Worm (Caenorhabditis elegans): ENCODE data around the gene srx-90.

DNA sequence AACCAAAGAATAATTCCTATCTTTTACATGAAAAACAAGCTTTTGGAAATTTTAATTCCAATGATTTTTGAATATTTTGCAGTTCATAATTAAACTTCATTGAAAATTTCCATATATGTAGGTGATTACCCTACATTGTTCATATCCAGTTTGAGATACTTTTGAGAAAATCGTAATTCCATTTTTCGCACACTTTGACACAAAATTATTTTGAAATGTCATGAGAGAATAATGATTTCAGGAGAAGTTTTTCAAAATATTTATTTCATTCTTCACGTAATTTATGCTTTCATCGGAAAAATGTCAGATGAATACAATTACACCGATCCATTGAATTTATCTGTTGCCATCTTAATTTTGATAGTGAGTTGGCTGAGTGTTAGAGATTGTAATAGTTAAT lies 2.3 kb downstream of the srx-90 start, which contains the start of gene srx-88:
- TF ChIP-seq ztf-4 (tag; optimal IDR thresholded peaks at IDR 0.05) (no peak), ama-1 (optimal IDR thresholded peaks at IDR 0.05) (no peak), fkh-2 (tag; optimal IDR thresholded peaks at IDR 0.05) (no peak), jun-1 (tag; optimal IDR thresholded peaks at IDR 0.05) (no peak), nhr-12 (tag; optimal IDR thresholded peaks at IDR 0.05) (no peak), ceh-28 (tag; optimal IDR thresholded peaks at IDR 0.05) (no peak), mdl-1 (tag; optimal IDR thresholded peaks at IDR 0.05) (no peak), unc-62 (GFP tag; optimal IDR thresholded peaks at IDR 0.05) (no peak), pha-4 (tag; optimal IDR thresholded peaks at IDR 0.05) (no peak), aly-2 (tag; optimal IDR thresholded peaks at IDR 0.05) (no peak), fkh-10 (GFP tag; optimal IDR thresholded peaks at IDR 0.05) (no peak), R02D3.7 (tag; optimal IDR thresholded peaks at IDR 0.05) (no peak)

All from whole organism, L3 larva.